Fruit fly (Drosophila melanogaster) whole organism, embryonic: Measurements from ENCODE around the gene HtrA2.

Experiments used
- Asciz ChIP-seq: fragments of 200-800 bp; sonication (Bioruptor generic); optimal IDR thresholded peaks from 2 replicates; lab custom pipeline; 2017; ENCODE audit warnings: missing biosample characterization, mild to moderate bottlenecking, missing genetic modification characterization, missing genetic modification reagents
- Atf6 ChIP-seq: fragments of 200-800 bp; sonication (Bioruptor generic); IDR thresholded peaks from 2 replicates; pipeline ENCODE4 v1.3.6; 2022; ENCODE audit warnings: missing biosample characterization, missing genetic modification characterization
- CG1024 ChIP-seq: fragments of 200-800 bp; sonication (Bioruptor generic); IDR thresholded peaks from 2 replicates; pipeline ENCODE4 v1.3.6; 2022; ENCODE audit warnings: missing biosample characterization, missing genetic modification characterization
- CG10321 ChIP-seq: fragments of 200-800 bp; sonication (Bioruptor generic); IDR thresholded peaks from 2 replicates; pipeline ENCODE4 v1.3.6; 2022; ENCODE audit warnings: missing biosample characterization, missing genetic modification characterization
- CG11093 ChIP-seq: fragments of 200-800 bp; sonication (Bioruptor generic); IDR thresholded peaks from 3 replicates; pipeline ENCODE4 v1.3.6; 2022; ENCODE audit warnings: missing biosample characterization, missing genetic modification characterization
- CG12104 ChIP-seq: fragments of 200-800 bp; sonication (Bioruptor generic); optimal IDR thresholded peaks from 3 replicates; lab custom pipeline; 2016; ENCODE audit warnings: missing biosample characterization, missing genetic modification characterization
- CG12299 ChIP-seq: fragments of 200-800 bp; sonication (Bioruptor generic); optimal IDR thresholded peaks from 2 replicates; lab custom pipeline; 2018; ENCODE audit warnings: missing biosample characterization, mild to moderate bottlenecking, missing genetic modification characterization
- CG12659 ChIP-seq: fragments of 200-800 bp; sonication (Bioruptor generic); optimal IDR thresholded peaks from 3 replicates; lab custom pipeline; 2017; ENCODE audit warnings: mild to moderate bottlenecking, missing biosample characterization, missing genetic modification reagents, missing genetic modification characterization
- CG13296 ChIP-seq: fragments of 200-800 bp; sonication (Bioruptor generic); optimal IDR thresholded peaks from 3 replicates; lab custom pipeline; 2018; ENCODE audit warnings: missing biosample characterization, mild to moderate bottlenecking, missing genetic modification characterization
- CG2120 ChIP-seq: fragments of 200-800 bp; sonication (Bioruptor generic); optimal IDR thresholded peaks from 3 replicates; lab custom pipeline; 2016; ENCODE audit warnings: missing biosample characterization, missing genetic modification characterization
- CG2678 ChIP-seq: fragments of 200-800 bp; sonication (Bioruptor generic); optimal IDR thresholded peaks from 3 replicates; lab custom pipeline; 2019; ENCODE audit warnings: missing biosample characterization, mild to moderate bottlenecking, missing genetic modification characterization, moderate library complexity
- CG31388 ChIP-seq: fragments of 200-800 bp; sonication (Bioruptor generic); optimal IDR thresholded peaks from 2 replicates; lab custom pipeline; 2016; ENCODE audit warnings: missing biosample characterization, missing genetic modification characterization
- CG4360 ChIP-seq: fragments of 200-800 bp; sonication (Bioruptor generic); IDR thresholded peaks from 2 replicates; pipeline ENCODE4 v1.3.6; 2022; ENCODE audit warnings: missing biosample characterization, missing genetic modification characterization
- CG4404 ChIP-seq: fragments of 200-800 bp; sonication (Bioruptor generic); IDR thresholded peaks from 2 replicates; pipeline ENCODE4 v1.3.6; 2022; ENCODE audit warnings: missing biosample characterization, missing genetic modification characterization
- CG5180 ChIP-seq: fragments of 200-800 bp; sonication (Bioruptor generic); optimal IDR thresholded peaks from 3 replicates; lab custom pipeline; 2017; ENCODE audit warnings: missing biosample characterization, missing genetic modification characterization, mild to moderate bottlenecking, moderate library complexity, missing genetic modification reagents
- CG5953 ChIP-seq: fragments of 200-800 bp; sonication (Bioruptor generic); IDR thresholded peaks from 2 replicates; pipeline ENCODE4 v1.3.6; 2022; ENCODE audit warnings: missing biosample characterization, missing genetic modification characterization
- CG6689 ChIP-seq: fragments of 200-800 bp; sonication (Bioruptor generic); IDR thresholded peaks from 2 replicates; pipeline ENCODE4 v1.3.6; 2022; ENCODE audit warnings: missing biosample characterization, missing genetic modification characterization
- CG7357 ChIP-seq: fragments of 200-800 bp; sonication (Bioruptor generic); IDR thresholded peaks from 3 replicates; pipeline ENCODE4 v1.3.6; 2022; ENCODE audit warnings: missing biosample characterization, missing genetic modification characterization
- CG7745 ChIP-seq: fragments of 200-800 bp; sonication (Bioruptor generic); optimal IDR thresholded peaks from 2 replicates; lab custom pipeline; 2018; ENCODE audit warnings: missing biosample characterization, mild to moderate bottlenecking, missing genetic modification characterization, moderate library complexity
- ERR ChIP-seq: fragments of 200-800 bp; sonication (Bioruptor generic); optimal IDR thresholded peaks from 2 replicates; lab custom pipeline; 2016; ENCODE audit warnings: missing biosample characterization, missing genetic modification characterization
- Hr3 ChIP-seq: fragments of 200-800 bp; sonication (Bioruptor generic); optimal IDR thresholded peaks from 3 replicates; lab custom pipeline; 2016; ENCODE audit warnings: missing biosample characterization, missing genetic modification characterization
- MBD-R2 ChIP-seq: fragments of 200-800 bp; sonication (Bioruptor generic); IDR thresholded peaks from 2 replicates; pipeline ENCODE4 v1.3.6; 2022; ENCODE audit warnings: missing biosample characterization, missing genetic modification characterization
- Oaz ChIP-seq: fragments of 200-800 bp; sonication (Bioruptor generic); IDR thresholded peaks from 2 replicates; pipeline ENCODE4 v1.3.6; 2022; ENCODE audit warnings: missing biosample characterization, missing genetic modification characterization
- Optix ChIP-seq: fragments of 200-800 bp; sonication (Bioruptor generic); IDR thresholded peaks from 3 replicates; pipeline ENCODE4 v1.3.6; 2022; ENCODE audit warnings: missing biosample characterization, missing genetic modification characterization
- Ptx1 ChIP-seq: fragments of 200-800 bp; sonication (Bioruptor generic); IDR thresholded peaks from 2 replicates; pipeline ENCODE4 v1.3.6; 2022; ENCODE audit warnings: missing biosample characterization, missing genetic modification characterization
- Rfx ChIP-seq: fragments of 200-800 bp; sonication (Bioruptor generic); IDR thresholded peaks from 2 replicates; pipeline ENCODE4 v1.3.6; 2022; ENCODE audit warnings: missing biosample characterization, missing genetic modification characterization
- ap ChIP-seq: fragments of 200-800 bp; sonication (Bioruptor generic); IDR thresholded peaks from 2 replicates; pipeline ENCODE4 v1.3.6; 2022; ENCODE audit warnings: missing biosample characterization, missing genetic modification characterization
- bcd ChIP-seq: fragments of 200-800 bp; sonication (Bioruptor generic); optimal IDR thresholded peaks from 2 replicates; lab custom pipeline; 2017; ENCODE audit warnings: missing biosample characterization, mild to moderate bottlenecking, missing genetic modification characterization
- bigmax ChIP-seq: fragments of 200-800 bp; sonication (Bioruptor generic); optimal IDR thresholded peaks from 2 replicates; lab custom pipeline; 2018; ENCODE audit warnings: missing biosample characterization, mild to moderate bottlenecking, missing genetic modification characterization
- btn ChIP-seq: fragments of 200-800 bp; sonication (Bioruptor generic); optimal IDR thresholded peaks from 2 replicates; lab custom pipeline; 2016; ENCODE audit warnings: missing biosample characterization, missing genetic modification characterization
- caup ChIP-seq: fragments of 200-800 bp; sonication (Bioruptor generic); optimal IDR thresholded peaks from 3 replicates; lab custom pipeline; 2017; ENCODE audit warnings: missing biosample characterization, mild to moderate bottlenecking, missing genetic modification characterization, moderate library complexity; ENCODE audit not compliant: severe bottlenecking
- chm ChIP-seq: fragments of 200-800 bp; sonication (Bioruptor generic); IDR thresholded peaks from 2 replicates; pipeline ENCODE4 v1.3.6; 2022; ENCODE audit warnings: missing biosample characterization, missing genetic modification characterization
- dmrt99B ChIP-seq: fragments of 200-800 bp; sonication (Bioruptor generic); optimal IDR thresholded peaks from 2 replicates; lab custom pipeline; 2018; ENCODE audit warnings: missing biosample characterization, mild to moderate bottlenecking, missing genetic modification characterization, moderate library complexity
- ewg ChIP-seq: fragments of 200-800 bp; sonication (Bioruptor generic); optimal IDR thresholded peaks from 3 replicates; lab custom pipeline; 2017; ENCODE audit warnings: mild to moderate bottlenecking, missing biosample characterization, missing genetic modification reagents, missing genetic modification characterization
- fru ChIP-seq: fragments of >200 bp; optimal IDR thresholded peaks from 2 replicates; lab custom pipeline; 2017
- fu2 ChIP-seq: fragments of 200-800 bp; sonication (Bioruptor generic); optimal IDR thresholded peaks from 2 replicates; lab custom pipeline; 2016; ENCODE audit warnings: missing biosample characterization, missing genetic modification characterization
- grau ChIP-seq: fragments of 200-800 bp; optimal IDR thresholded peaks from 3 replicates; lab custom pipeline; 2019; ENCODE audit warnings: missing biosample characterization, mild to moderate bottlenecking, missing genetic modification characterization, moderate library complexity
- hkb ChIP-seq, 2 experiments: fragments of 200-800 bp in 1 of 2; fragments of >200 bp in 1 of 2; sonication (Bioruptor generic) in 1 of 2; IDR thresholded peaks in 1 of 2; optimal IDR thresholded peaks in 1 of 2; 2 replicates each; pipeline versions ENCODE4 v1.3.6 to Lab custom; 2017 to 2022; ENCODE audit warnings: missing biosample characterization in 1 of 2, missing genetic modification characterization in 1 of 2
- jigr1 ChIP-seq: fragments of 200-800 bp; sonication (Bioruptor generic); IDR thresholded peaks from 3 replicates; pipeline ENCODE4 v1.3.6; 2022; ENCODE audit warnings: missing biosample characterization, missing genetic modification characterization
- lbe ChIP-seq: fragments of 200-800 bp; sonication (Bioruptor generic); optimal IDR thresholded peaks from 2 replicates; lab custom pipeline; 2016; ENCODE audit warnings: missing biosample characterization, mild to moderate bottlenecking, missing genetic modification characterization
- org-1 ChIP-seq: fragments of 200-800 bp; sonication (Bioruptor generic); optimal IDR thresholded peaks from 2 replicates; lab custom pipeline; 2017; ENCODE audit warnings: missing biosample characterization, missing genetic modification characterization
- peb ChIP-seq: fragments of 200-800 bp; sonication (Bioruptor generic); IDR thresholded peaks from 2 replicates; pipeline ENCODE4 v1.3.6; 2022; ENCODE audit warnings: missing biosample characterization, missing genetic modification characterization
- phol ChIP-seq: fragments of 200-800 bp; sonication (Bioruptor generic); optimal IDR thresholded peaks from 3 replicates; lab custom pipeline; 2018; ENCODE audit warnings: missing biosample characterization, mild to moderate bottlenecking, missing genetic modification characterization, moderate library complexity
- pita ChIP-seq: fragments of 200-800 bp; sonication (Bioruptor generic); optimal IDR thresholded peaks from 2 replicates; lab custom pipeline; 2017; ENCODE audit warnings: missing biosample characterization, mild to moderate bottlenecking, missing genetic modification characterization
- pum ChIP-seq: fragments of 200-800 bp; sonication (Bioruptor generic); optimal IDR thresholded peaks from 2 replicates; lab custom pipeline; 2016; ENCODE audit warnings: missing biosample characterization, missing genetic modification characterization
- schlank ChIP-seq: fragments of 200-800 bp; sonication (Bioruptor generic); optimal IDR thresholded peaks from 2 replicates; lab custom pipeline; 2018; ENCODE audit warnings: missing biosample characterization, mild to moderate bottlenecking, missing genetic modification characterization
- sens ChIP-seq: fragments of 200-800 bp; sonication (Bioruptor generic); peaks from one replicate; lab custom pipeline; 2016; ENCODE audit warnings: missing biosample characterization, missing genetic modification characterization
- slbo ChIP-seq: fragments of 200-800 bp; sonication (Bioruptor generic); IDR thresholded peaks from 2 replicates; pipeline ENCODE4 v1.3.6; 2022; ENCODE audit warnings: missing biosample characterization, missing genetic modification characterization
- slp2 ChIP-seq: fragments of 200-800 bp; sonication (Bioruptor generic); optimal IDR thresholded peaks from 2 replicates; lab custom pipeline; 2016; ENCODE audit warnings: missing biosample characterization, missing genetic modification characterization
- sob ChIP-seq: fragments of 200-800 bp; sonication (Bioruptor generic); IDR thresholded peaks from 2 replicates; pipeline ENCODE4 v1.3.6; 2022; ENCODE audit warnings: missing biosample characterization, missing genetic modification characterization
- zen ChIP-seq: fragments of 200-800 bp; sonication (Bioruptor generic); optimal IDR thresholded peaks from 3 replicates; lab custom pipeline; 2018; ENCODE audit warnings: missing biosample characterization, mild to moderate bottlenecking, missing genetic modification characterization, moderate library complexity

The HtrA2 gene

dm6 chr3R:14478438-14479033, 33.0 kb downstream of the HtrA2 start (continued):
- no peak for TF ChIP-seq lbe (GFP tag; lab: Kevin White, UChicago)
- no peak for TF ChIP-seq ERR
- TF ChIP-seq bcd (GFP tag; lab: Kevin White, UChicago), result peak; percentile 79
- TF ChIP-seq pita (GFP tag; lab: Kevin White, UChicago), result no peak
- peak; percentile 72 for TF ChIP-seq CG12299 (tag; lab: Kevin White, UChicago)
- peak; percentile 79 for TF ChIP-seq Rfx (GFP tag; lab: Robert Waterston, UW)
- 0 out of 2 replicates have a peak, but pooled peaks have one; percentile 16 for TF ChIP-seq CG10321 (GFP tag; lab: Robert Waterston, UW)
- TF ChIP-seq schlank (tag; lab: Kevin White, UChicago), result no peak
- no peak for TF ChIP-seq fru (lab: Kevin White, UChicago)
- TF ChIP-seq phol, result peak; percentile 88
- TF ChIP-seq CG12659, result peak; percentile 68
- peak; percentile 48 for TF ChIP-seq zen (tag; lab: Kevin White, UChicago)
- peak; percentile 53 for TF ChIP-seq CG4404
- peak; percentile 65 for TF ChIP-seq caup
- TF ChIP-seq sob, result peak; percentile 71
- TF ChIP-seq Ptx1 (GFP tag; lab: Robert Waterston, UW), result peak; percentile 88
- TF ChIP-seq CG2678 (tag; lab: Kevin White, UChicago), result peak; percentile 92
- TF ChIP-seq CG5953 (GFP tag; lab: Robert Waterston, UW), result no peak
- TF ChIP-seq peb (GFP tag; lab: Robert Waterston, UW), result peak; percentile 64
- no peak for TF ChIP-seq Optix (GFP tag; lab: Robert Waterston, UW)
- TF ChIP-seq CG2120, result peak; percentile 75
- TF ChIP-seq CG7745 (tag; lab: Kevin White, UChicago), result no peak
- peak; percentile 3 for TF ChIP-seq slp2 (GFP tag; lab: Kevin White, UChicago)
- TF ChIP-seq ewg (GFP tag; lab: Kevin White, UChicago), result peak; percentile 42
- peak; percentile 39 for TF ChIP-seq CG31388 (GFP tag; lab: Kevin White, UChicago)
- TF ChIP-seq MBD-R2, result peak; percentile 27; the same call in 1 of the 2 replicates
- no peak for TF ChIP-seq bigmax
- no peak for TF ChIP-seq Oaz (GFP tag; lab: Robert Waterston, UW)
- TF ChIP-seq Atf6 (GFP tag; lab: Robert Waterston, UW), result peak; percentile 83
- no peak for TF ChIP-seq jigr1 (GFP tag; lab: Robert Waterston, UW)
- TF ChIP-seq CG6689 (GFP tag; lab: Robert Waterston, UW), result peak; percentile 89
- TF ChIP-seq btn, result no peak
- TF ChIP-seq CG11093 (GFP tag; lab: Robert Waterston, UW), result peak; percentile 73; the same call in 2 of the 3 replicates
- peak; percentile 80 for TF ChIP-seq Hr3
- TF ChIP-seq hkb (optimal IDR thresholded peaks at IDR 0.05; lab: Kevin White, UChicago), result no peak
- peak; percentile 76 for TF ChIP-seq hkb (GFP tag; IDR thresholded peaks at IDR 0.05; lab: Robert Waterston, UW)
- TF ChIP-seq CG1024 (GFP tag; lab: Robert Waterston, UW), result no peak
- peak; percentile 84 for TF ChIP-seq dmrt99B
- TF ChIP-seq CG4360 (GFP tag; lab: Robert Waterston, UW), result no peak
- TF ChIP-seq CG7357 (GFP tag; lab: Robert Waterston, UW), result peak; percentile 71; the same call in 1 of the 3 replicates
- TF ChIP-seq fu2, result no peak
- TF ChIP-seq slbo, result peak; percentile 89
- peak; percentile 89 for TF ChIP-seq grau (tag; lab: Kevin White, UChicago)
- TF ChIP-seq sens, result peak; percentile 78
- peak; percentile 71 for TF ChIP-seq ap (GFP tag; lab: Robert Waterston, UW)
- TF ChIP-seq chm (GFP tag; lab: Robert Waterston, UW), result peak; percentile 19; the same call in 1 of the 2 replicates
- peak; percentile 65 for TF ChIP-seq org-1
- peak; percentile 52 for TF ChIP-seq CG13296 (GFP tag; lab: Kevin White, UChicago)
- TF ChIP-seq CG5180, result peak; percentile 60
- TF ChIP-seq Asciz, result peak; percentile 62
- TF ChIP-seq CG12104 (GFP tag; lab: Kevin White, UChicago), result peak; percentile 51
- peak; percentile 36 for TF ChIP-seq pum
